Fruit fly (Drosophila melanogaster): ENCODE results near the gene CG15760.

The CG15760 gene

dm6 chrX:13636810-13637209 is 32.7 kb upstream of the CG15760 start (continued):
- TF ChIP-seq bsh (GFP tag; optimal IDR thresholded peaks at IDR 0.05) (no peak), Awh (GFP tag; IDR thresholded peaks at IDR 0.05) (no peak), klu (GFP tag; IDR thresholded peaks at IDR 0.05) (no peak), NC2α (GFP tag; optimal IDR thresholded peaks at IDR 0.05) (no peak), CG7372 (GFP tag; IDR thresholded peaks at IDR 0.05) (no peak), C15 (GFP tag; IDR thresholded peaks at IDR 0.05) (no peak), CG17359 (tag; optimal IDR thresholded peaks at IDR 0.05) (no peak), CG43689 (GFP tag; IDR thresholded peaks at IDR 0.05) (no peak), ara (GFP tag; IDR thresholded peaks at IDR 0.05) (no peak), CG9876 (GFP tag; optimal IDR thresholded peaks at IDR 0.05) (no peak), gem (tag; optimal IDR thresholded peaks at IDR 0.05) (no peak), BtbVII (GFP tag; optimal IDR thresholded peaks at IDR 0.05) (no peak), CG2889 (GFP tag; IDR thresholded peaks at IDR 0.05) (no peak), CG3281 (GFP tag; optimal IDR thresholded peaks at IDR 0.05) (no peak), luna (GFP tag; optimal IDR thresholded peaks at IDR 0.05) (no peak), HmgD (GFP tag; optimal IDR thresholded peaks at IDR 0.05) (no peak), lilli (GFP tag; optimal IDR thresholded peaks at IDR 0.05) (no peak), CG2129 (GFP tag; IDR thresholded peaks at IDR 0.05; ENCODE audit: partially characterized antibody) (no peak), CG13894 (tag; optimal IDR thresholded peaks at IDR 0.05) (no peak), CG30431 (GFP tag; optimal IDR thresholded peaks at IDR 0.05) (no peak), nmo (GFP tag; optimal IDR thresholded peaks at IDR 0.05) (no peak), lov (optimal IDR thresholded peaks at IDR 0.05) (no peak), lov (GFP tag; IDR thresholded peaks at IDR 0.05) (no peak), Dip3 (GFP tag; optimal IDR thresholded peaks at IDR 0.05) (no peak), repo (GFP tag; optimal IDR thresholded peaks at IDR 0.05) (no peak), fd102C (GFP tag; optimal IDR thresholded peaks at IDR 0.05) (no peak), CG3726 (GFP tag; IDR thresholded peaks at IDR 0.05) (no peak), nerfin-2 (GFP tag; IDR thresholded peaks at IDR 0.05; ENCODE audit: partially characterized antibody) (0 out of 2 replicates have a peak, but pooled peaks have one; percentile 5), Jarid2 (GFP tag; optimal IDR thresholded peaks at IDR 0.05) (no peak), CG11093 (GFP tag; IDR thresholded peaks at IDR 0.05) (no peak), sd (tag; optimal IDR thresholded peaks at IDR 0.05) (peak; percentile 41), Trl (optimal IDR thresholded peaks at IDR 0.05) (peak; percentile 12 to 43), Trl (GFP tag; optimal IDR thresholded peaks at IDR 0.05) (no peak), CG13775 (GFP tag; optimal IDR thresholded peaks at IDR 0.05) (no peak), CG17568 (GFP tag; optimal IDR thresholded peaks at IDR 0.05) (no peak), rib (GFP tag; IDR thresholded peaks at IDR 0.05) (0 out of 2 replicates have a peak, but pooled peaks have one; percentile 24), br (optimal IDR thresholded peaks at IDR 0.05) (no peak), Antp (GFP tag; optimal IDR thresholded peaks at IDR 0.05) (no peak), CTCF (GFP tag; optimal IDR thresholded peaks at IDR 0.05) (no peak), ERR (GFP tag; optimal IDR thresholded peaks at IDR 0.05) (no peak), CG10366 (GFP tag; IDR thresholded peaks at IDR 0.05) (no peak), dmrt11E (tag; optimal IDR thresholded peaks at IDR 0.05) (no peak), wek (GFP tag; optimal IDR thresholded peaks at IDR 0.05) (no peak), PHDP (tag; optimal IDR thresholded peaks at IDR 0.05) (no peak), CG7745 (tag; optimal IDR thresholded peaks at IDR 0.05) (no peak), CoRest (tag; optimal IDR thresholded peaks at IDR 0.05) (no peak), CG12659 (GFP tag; optimal IDR thresholded peaks at IDR 0.05) (no peak), Hmr (GFP tag; optimal IDR thresholded peaks at IDR 0.05) (peak; percentile 24), Lpt (GFP tag; optimal IDR thresholded peaks at IDR 0.05) (no peak), CG16779 (GFP tag; IDR thresholded peaks at IDR 0.05) (no peak), sug (tag; optimal IDR thresholded peaks at IDR 0.05) (peak; percentile 98), CG4328 (GFP tag; optimal IDR thresholded peaks at IDR 0.05) (no peak), Pdp1 (GFP tag; optimal IDR thresholded peaks at IDR 0.05) (no peak)
